Worm (Caenorhabditis elegans) whole organism, L1 larva: ENCODE results near the gene T28A11.3.

ENCODE experiments used
- ama-1 ChIP-seq: fragments of 150-350 bp; optimal IDR thresholded peaks from 2 replicates; lab custom pipeline; 2014
- ces-1 ChIP-seq: fragments of 150-350 bp; optimal IDR thresholded peaks from 2 replicates; lab custom pipeline; 2014; ENCODE audit warnings: missing biosample characterization, missing genetic modification reagents, missing genetic modification characterization
- dpl-1 ChIP-seq, 3 experiments: fragments of 150-350 bp in 2 of 3; sonication (generic microtip) in 1 of 3; optimal IDR thresholded peaks; 2 replicates each; lab custom pipeline; 2014 to 2017; ENCODE audit warnings: missing biosample characterization in 3 of 3, missing genetic modification characterization in 3 of 3, missing genetic modification reagents in 3 of 3
- egl-13 ChIP-seq: sonication (generic microtip); optimal IDR thresholded peaks from 2 replicates; lab custom pipeline; 2016; ENCODE audit warnings: missing genotype, missing genetic modification reagents, missing genetic modification characterization, missing compliant biosample characterization
- egl-27 ChIP-seq, 2 experiments: fragments of 150-350 bp in 1 of 2; sonication (generic microtip); optimal IDR thresholded peaks; 3 replicates each; lab custom pipeline; 2017 to 2018; ENCODE audit warnings: missing biosample characterization in 2 of 2, missing genetic modification characterization in 2 of 2, missing genetic modification reagents in 2 of 2
- fkh-10 ChIP-seq: sonication (generic microtip); optimal IDR thresholded peaks from 2 replicates; lab custom pipeline; 2017; ENCODE audit warnings: missing biosample characterization, missing genetic modification reagents, missing genetic modification characterization
- fkh-8 ChIP-seq: sonication (generic microtip); optimal IDR thresholded peaks from 2 replicates; lab custom pipeline; 2016; ENCODE audit warnings: mild to moderate bottlenecking, missing genetic modification characterization, missing compliant biosample characterization
- fos-1 ChIP-seq: fragments of 150-350 bp; optimal IDR thresholded peaks from 2 replicates; lab custom pipeline; 2014; ENCODE audit warnings: missing biosample characterization, missing genetic modification characterization
- mep-1 ChIP-seq: fragments of 150-350 bp; optimal IDR thresholded peaks from 2 replicates; lab custom pipeline; 2014; ENCODE audit warnings: missing biosample characterization, missing genetic modification characterization
- nhr-237 ChIP-seq: fragments of 150-350 bp; optimal IDR thresholded peaks from 2 replicates; lab custom pipeline; 2014; ENCODE audit warnings: missing biosample characterization, missing genetic modification characterization
- snpc-4 ChIP-seq: fragments of 150-350 bp; optimal IDR thresholded peaks from 2 replicates; lab custom pipeline; 2014; ENCODE audit warnings: missing biosample characterization, missing genetic modification characterization
- unc-130 ChIP-seq: fragments of 150-350 bp; optimal IDR thresholded peaks from 2 replicates; lab custom pipeline; 2017; ENCODE audit warnings: missing biosample characterization, missing genetic modification characterization, inconsistent platforms
- zag-1 ChIP-seq: fragments of 150-350 bp; optimal IDR thresholded peaks from 2 replicates; lab custom pipeline; 2014; ENCODE audit warnings: missing biosample characterization, missing genetic modification characterization
- zip-4 ChIP-seq: fragments of 200-800 bp; sonication (Bioruptor generic); optimal IDR thresholded peaks from 2 replicates; lab custom pipeline; 2018; ENCODE audit warnings: mild to moderate bottlenecking, missing genetic modification characterization, moderate library complexity, missing compliant biosample characterization

DNA sequence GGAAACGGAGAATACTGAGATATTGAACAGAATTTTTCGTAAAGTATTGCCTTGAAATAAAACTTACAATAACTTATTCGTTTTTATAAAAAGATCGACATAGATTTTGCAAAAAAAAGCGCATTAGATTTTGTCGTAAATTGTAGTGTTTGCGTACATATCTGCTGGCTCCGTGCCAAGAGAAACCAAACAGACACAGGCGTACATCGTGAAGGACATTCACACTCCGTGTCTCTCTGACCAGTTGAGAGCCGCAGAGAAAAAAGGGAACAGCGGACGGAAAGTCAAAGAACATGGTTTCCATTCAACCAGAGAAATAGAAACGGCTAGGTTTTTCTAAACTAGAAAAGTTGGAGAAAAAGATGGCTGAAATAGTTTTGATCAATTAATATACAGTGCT is 40.2 kb downstream of the T28A11.3 start, which contains the start of gene arrd-19:
- no peak for TF ChIP-seq nhr-237 (tag; lab: Kevin White, UChicago)
- TF ChIP-seq fkh-10 (GFP tag; lab: Kevin White, UChicago) = no peak
- peak; percentile 63 for TF ChIP-seq unc-130 (tag; lab: Kevin White, UChicago)
- no peak for TF ChIP-seq zip-4 (GFP tag; lab: Kevin White, UChicago)
- no peak for TF ChIP-seq ces-1 (GFP tag; lab: Kevin White, UChicago)
- TF ChIP-seq mep-1 (tag; lab: Kevin White, UChicago) = peak; percentile 88
- TF ChIP-seq zag-1 (tag; lab: Kevin White, UChicago) = no peak
- TF ChIP-seq snpc-4 (tag; lab: Kevin White, UChicago) = peak; percentile 54
- peak; percentile 19 for TF ChIP-seq egl-13 (tag; lab: Kevin White, UChicago)
- peak; percentile 53 for TF ChIP-seq fos-1 (tag; lab: Kevin White, UChicago)
- peak; percentile 66 for TF ChIP-seq fkh-8
- TF ChIP-seq ama-1 (lab: Kevin White, UChicago) = no peak
- peak; percentile 46 to 76 (median 63) for TF ChIP-seq dpl-1 (GFP tag; optimal IDR thresholded peaks at IDR 0.05; lab: Kevin White, UChicago)
- TF ChIP-seq egl-27 (tag; optimal IDR thresholded peaks at IDR 0.05; lab: Kevin White, UChicago) = no peak
